Worm (Caenorhabditis elegans): Measurements from ENCODE around the gene hsp-25.

- TF ChIP-seq unc-62 (GFP tag; optimal IDR thresholded peaks at IDR 0.05) (no peak), nhr-77 (tag; optimal IDR thresholded peaks at IDR 0.05) (no peak), aly-2 (tag; optimal IDR thresholded peaks at IDR 0.05) (no peak), nhr-25 (tag; optimal IDR thresholded peaks at IDR 0.05) (no peak), jun-1 (tag; optimal IDR thresholded peaks at IDR 0.05) (no peak), nhr-11 (tag; optimal IDR thresholded peaks at IDR 0.05) (no peak), ama-1 (optimal IDR thresholded peaks at IDR 0.05) (no peak), daf-12 (tag; optimal IDR thresholded peaks at IDR 0.05) (no peak), fkh-10 (GFP tag; optimal IDR thresholded peaks at IDR 0.05) (no peak), ztf-11 (tag; optimal IDR thresholded peaks at IDR 0.05) (no peak), ceh-9 (tag; optimal IDR thresholded peaks at IDR 0.05) (no peak), mdl-1 (tag; optimal IDR thresholded peaks at IDR 0.05) (no peak), tbx-2 (tag; optimal IDR thresholded peaks at IDR 0.05) (no peak)
Measured at ce11 chrX:6048508-6048907, 9.1 kb upstream of the hsp-25 start, which contains the start of gene pak-1.

All from whole organism, L3 larva.